Fruit fly (Drosophila melanogaster) whole organism, prepupa: ENCODE measurements around the gene Rab1.

Experiments used
- CG10631 ChIP-seq: fragments of 200-800 bp; sonication (Bioruptor generic); optimal IDR thresholded peaks from 2 replicates; lab custom pipeline; 2016; ENCODE audit warnings: missing biosample characterization, missing genetic modification characterization
- CG10669 ChIP-seq: fragments of 200-800 bp; sonication (Bioruptor generic); optimal IDR thresholded peaks from 3 replicates; lab custom pipeline; 2018; ENCODE audit warnings: missing biosample characterization, mild to moderate bottlenecking, missing genetic modification characterization, moderate library complexity
- CG11294 ChIP-seq: fragments of 200-800 bp; sonication (Bioruptor generic); IDR thresholded peaks from 2 replicates; pipeline ENCODE4 v1.3.6; 2022; ENCODE audit warnings: missing biosample characterization, missing genetic modification characterization
- CG11762 ChIP-seq: fragments of 200-800 bp; sonication (Bioruptor generic); optimal IDR thresholded peaks from 3 replicates; lab custom pipeline; 2016; ENCODE audit warnings: missing biosample characterization, missing genetic modification characterization; ENCODE audit not compliant: insufficient read depth
- CG11902 ChIP-seq: fragments of 200-800 bp; sonication (Bioruptor generic); optimal IDR thresholded peaks from 3 replicates; lab custom pipeline; 2016; ENCODE audit warnings: missing biosample characterization, missing genetic modification characterization
- CG15336 ChIP-seq: fragments of 200-800 bp; sonication (Bioruptor generic); IDR thresholded peaks from 2 replicates; pipeline ENCODE4 v1.3.6; 2022; ENCODE audit warnings: missing biosample characterization, missing genetic modification characterization
- CG1621 ChIP-seq: fragments of 200-800 bp; sonication (Bioruptor generic); optimal IDR thresholded peaks from 3 replicates; lab custom pipeline; 2018; ENCODE audit warnings: missing biosample characterization, mild to moderate bottlenecking, missing genetic modification characterization
- CG16779 ChIP-seq: fragments of 200-800 bp; sonication (Bioruptor generic); optimal IDR thresholded peaks from 3 replicates; lab custom pipeline; 2017; ENCODE audit warnings: missing biosample characterization, mild to moderate bottlenecking, missing genetic modification characterization
- CG34406 ChIP-seq: fragments of 200-800 bp; sonication (Bioruptor generic); optimal IDR thresholded peaks from 3 replicates; lab custom pipeline; 2016; ENCODE audit warnings: missing biosample characterization, missing genetic modification characterization
- CG4318 ChIP-seq: fragments of 200-800 bp; sonication (Bioruptor generic); optimal IDR thresholded peaks from 3 replicates; lab custom pipeline; 2017; ENCODE audit warnings: missing biosample characterization, mild to moderate bottlenecking, missing genetic modification characterization
- CG6276 ChIP-seq: fragments of 200-800 bp; sonication (Bioruptor generic); optimal IDR thresholded peaks from 2 replicates; lab custom pipeline; 2017; ENCODE audit warnings: missing biosample characterization, mild to moderate bottlenecking, missing genetic modification characterization
- CG6792 ChIP-seq: fragments of 200-800 bp; sonication (Bioruptor generic); optimal IDR thresholded peaks from 3 replicates; lab custom pipeline; 2016; ENCODE audit warnings: missing biosample characterization, missing genetic modification characterization
- CG6808 ChIP-seq: fragments of 200-800 bp; sonication (Bioruptor generic); optimal IDR thresholded peaks from 3 replicates; lab custom pipeline; 2017; ENCODE audit warnings: missing biosample characterization, missing genetic modification characterization, mild to moderate bottlenecking, moderate library complexity, missing genetic modification reagents
- CG6854 ChIP-seq: fragments of 200-800 bp; sonication (Bioruptor generic); optimal IDR thresholded peaks from 2 replicates; lab custom pipeline; 2017; ENCODE audit warnings: missing biosample characterization, mild to moderate bottlenecking, missing genetic modification characterization
- CG7368 ChIP-seq: fragments of 200-800 bp; sonication (Bioruptor generic); optimal IDR thresholded peaks from 3 replicates; lab custom pipeline; 2016; ENCODE audit warnings: missing biosample characterization, missing genetic modification characterization
- CG8119 ChIP-seq: fragments of 200-800 bp; sonication (Bioruptor generic); IDR thresholded peaks from 3 replicates; pipeline ENCODE4 v1.3.6; 2022; ENCODE audit warnings: missing biosample characterization, missing genetic modification characterization
- CG8319 ChIP-seq: fragments of 200-800 bp; sonication (Bioruptor generic); optimal IDR thresholded peaks from 3 replicates; lab custom pipeline; 2016; ENCODE audit warnings: missing biosample characterization, missing genetic modification characterization
- CG8632 ChIP-seq: fragments of 200-800 bp; sonication (Bioruptor generic); optimal IDR thresholded peaks from 3 replicates; lab custom pipeline; 2016; ENCODE audit warnings: missing biosample characterization, missing genetic modification characterization
- CG9139 ChIP-seq: fragments of 200-800 bp; sonication (Bioruptor generic); optimal IDR thresholded peaks from 3 replicates; lab custom pipeline; 2017; ENCODE audit warnings: missing biosample characterization, mild to moderate bottlenecking, missing genetic modification characterization
- Eip75B ChIP-seq: fragments of 200-800 bp; sonication (Bioruptor generic); optimal IDR thresholded peaks from 3 replicates; lab custom pipeline; 2016; ENCODE audit warnings: missing biosample characterization, missing genetic modification characterization
- Eip78C ChIP-seq: fragments of 200-800 bp; sonication (Bioruptor generic); peaks from one replicate; lab custom pipeline; 2016; ENCODE audit warnings: missing biosample characterization, missing genetic modification characterization
- Eip93F ChIP-seq: fragments of 200-800 bp; sonication (Bioruptor generic); optimal IDR thresholded peaks from 2 replicates; lab custom pipeline; 2016; ENCODE audit warnings: missing biosample characterization, mild to moderate bottlenecking, missing genetic modification characterization
- Ets21C ChIP-seq: fragments of 200-800 bp; sonication (Bioruptor generic); optimal IDR thresholded peaks from 3 replicates; lab custom pipeline; 2016; ENCODE audit warnings: missing biosample characterization, missing genetic modification characterization
- Gug ChIP-seq: fragments of 200-800 bp; sonication (Bioruptor generic); IDR thresholded peaks from 2 replicates; pipeline ENCODE4 v1.3.6; 2022; ENCODE audit warnings: missing biosample characterization, missing genetic modification characterization
- Hr39 ChIP-seq: fragments of 200-800 bp; sonication (Bioruptor generic); optimal IDR thresholded peaks from 2 replicates; lab custom pipeline; 2016; ENCODE audit warnings: missing biosample characterization, missing genetic modification characterization
- Hr4 ChIP-seq: fragments of 200-800 bp; sonication (Bioruptor generic); optimal IDR thresholded peaks from 3 replicates; lab custom pipeline; 2016; ENCODE audit warnings: missing biosample characterization, missing genetic modification characterization
- Lpt ChIP-seq: fragments of 200-800 bp; sonication (Bioruptor generic); optimal IDR thresholded peaks from 3 replicates; lab custom pipeline; 2016; ENCODE audit warnings: missing biosample characterization, missing genetic modification characterization
- Met ChIP-seq: fragments of 200-800 bp; sonication (Bioruptor generic); optimal IDR thresholded peaks from 3 replicates; lab custom pipeline; 2016; ENCODE audit warnings: missing biosample characterization, missing genetic modification characterization
- Smox ChIP-seq: fragments of 200-800 bp; sonication (Bioruptor generic); optimal IDR thresholded peaks from 3 replicates; lab custom pipeline; 2016; ENCODE audit warnings: missing biosample characterization, missing genetic modification characterization
- Sox102F ChIP-seq: fragments of 200-800 bp; sonication (Bioruptor generic); optimal IDR thresholded peaks from 2 replicates; lab custom pipeline; 2016; ENCODE audit warnings: missing biosample characterization, mild to moderate bottlenecking, missing genetic modification characterization
- Sox14 ChIP-seq: fragments of 200-800 bp; sonication (Bioruptor generic); optimal IDR thresholded peaks from 3 replicates; lab custom pipeline; 2016; ENCODE audit warnings: missing biosample characterization, missing genetic modification characterization
- Sox15 ChIP-seq: fragments of 200-800 bp; sonication (Bioruptor generic); optimal IDR thresholded peaks from 3 replicates; lab custom pipeline; 2016; ENCODE audit warnings: missing biosample characterization, missing genetic modification characterization
- achi ChIP-seq: fragments of 200-800 bp; sonication (Bioruptor generic); optimal IDR thresholded peaks from 3 replicates; lab custom pipeline; 2016; ENCODE audit warnings: missing biosample characterization, missing genetic modification characterization
- acj6 ChIP-seq: fragments of 200-800 bp; sonication (Bioruptor generic); optimal IDR thresholded peaks from 3 replicates; lab custom pipeline; 2016; ENCODE audit warnings: missing biosample characterization, missing genetic modification characterization
- cyc ChIP-seq: fragments of 200-800 bp; sonication (Bioruptor generic); optimal IDR thresholded peaks from 3 replicates; lab custom pipeline; 2016; ENCODE audit warnings: missing biosample characterization, missing genetic modification characterization
- dac ChIP-seq: fragments of 200-800 bp; sonication (Bioruptor generic); optimal IDR thresholded peaks from 2 replicates; lab custom pipeline; 2017; ENCODE audit warnings: missing biosample characterization, mild to moderate bottlenecking, missing genetic modification characterization
- eg ChIP-seq: fragments of 200-800 bp; sonication (Bioruptor generic); IDR thresholded peaks from 3 replicates; pipeline ENCODE4 v1.3.6; 2022; ENCODE audit warnings: missing biosample characterization, missing genetic modification characterization
- esn ChIP-seq: fragments of 200-800 bp; sonication (Bioruptor generic); optimal IDR thresholded peaks from 2 replicates; lab custom pipeline; 2016; ENCODE audit warnings: missing biosample characterization, mild to moderate bottlenecking, missing genetic modification characterization, moderate library complexity
- fd59A ChIP-seq: fragments of 200-800 bp; sonication (Bioruptor generic); optimal IDR thresholded peaks from 2 replicates; lab custom pipeline; 2017; ENCODE audit warnings: missing biosample characterization, mild to moderate bottlenecking, missing genetic modification characterization, missing genetic modification reagents
- fkh ChIP-seq: fragments of 200-800 bp; sonication (Bioruptor generic); optimal IDR thresholded peaks from 3 replicates; lab custom pipeline; 2017; ENCODE audit warnings: missing biosample characterization, mild to moderate bottlenecking, missing genetic modification characterization, moderate library complexity
- lz ChIP-seq: fragments of 200-800 bp; sonication (Bioruptor generic); optimal IDR thresholded peaks from 3 replicates; lab custom pipeline; 2016; ENCODE audit warnings: missing biosample characterization, missing genetic modification characterization
- net ChIP-seq: fragments of 200-800 bp; sonication (Bioruptor generic); optimal IDR thresholded peaks from 3 replicates; lab custom pipeline; 2016; ENCODE audit warnings: missing biosample characterization, missing genetic modification characterization
- pdm3 ChIP-seq: fragments of 200-800 bp; sonication (Bioruptor generic); optimal IDR thresholded peaks from 3 replicates; lab custom pipeline; 2016; ENCODE audit warnings: missing biosample characterization, missing genetic modification characterization
- salr ChIP-seq, 2 experiments: fragments of 200-800 bp; sonication (Bioruptor generic); optimal IDR thresholded peaks; 3 replicates each; lab custom pipeline; 2016 to 2018; ENCODE audit warnings: missing biosample characterization in 2 of 2, missing genetic modification characterization in 2 of 2, mild to moderate bottlenecking in 1 of 2
- spab ChIP-seq: fragments of 200-800 bp; sonication (Bioruptor generic); optimal IDR thresholded peaks from 2 replicates; lab custom pipeline; 2017; ENCODE audit warnings: missing biosample characterization, mild to moderate bottlenecking, missing genetic modification characterization, missing genetic modification reagents
- ss ChIP-seq, 2 experiments: fragments of 200-800 bp; sonication (Bioruptor generic); optimal IDR thresholded peaks; 2 replicates in 1 of 2; 3 replicates in 1 of 2; lab custom pipeline; 2017 to 2018; ENCODE audit warnings: mild to moderate bottlenecking in 2 of 2, missing biosample characterization in 2 of 2, missing genetic modification characterization in 2 of 2, moderate library complexity in 1 of 2
- svp ChIP-seq: fragments of 200-800 bp; sonication (Bioruptor generic); peaks from one replicate; lab custom pipeline; 2016; ENCODE audit warnings: missing biosample characterization, missing genetic modification characterization
- vri ChIP-seq: fragments of 200-800 bp; sonication (Bioruptor generic); optimal IDR thresholded peaks from 3 replicates; lab custom pipeline; 2016; ENCODE audit warnings: missing biosample characterization, mild to moderate bottlenecking, missing genetic modification characterization

The Rab1 gene

dm6 chr3R:21223453-21224057, 45.3 kb downstream of the Rab1 start, which contains the start of the genes CG3337 and Nelf-A (continued):
- no peak for TF ChIP-seq net (GFP tag; lab: Kevin White, UChicago)
- TF ChIP-seq eg, result no peak
- TF ChIP-seq esn (GFP tag; lab: Kevin White, UChicago), result peak; percentile 58
- no peak for TF ChIP-seq CG11902 (GFP tag; lab: Kevin White, UChicago)
- TF ChIP-seq cyc (GFP tag; lab: Kevin White, UChicago), result peak; percentile 66
- peak in 1 of 2 experiments; percentile 39 for TF ChIP-seq salr (GFP tag; optimal IDR thresholded peaks at IDR 0.05; lab: Kevin White, UChicago)
- no peak for TF ChIP-seq CG10669
- TF ChIP-seq CG6276, result no peak
- TF ChIP-seq CG6792 (GFP tag; lab: Kevin White, UChicago), result peak; percentile 37
- TF ChIP-seq svp (GFP tag; lab: Kevin White, UChicago), result no peak
- peak; percentile 90 for TF ChIP-seq fkh
- no peak for TF ChIP-seq CG15336
- TF ChIP-seq CG1621, result peak; percentile 36
- TF ChIP-seq CG8119 (GFP tag; lab: Robert Waterston, UW), result no peak
- TF ChIP-seq ss (GFP tag; optimal IDR thresholded peaks at IDR 0.05; lab: Kevin White, UChicago), result no peak

dm6 chr3R:21218733-21219165, 50.1 kb downstream of the Rab1 start, which contains the start of the genes Smyd5 and Oga:
Gene Smyd5, minus strand, starts transcription at chr3R:21218791.
Gene Oga, plus strand, starts transcription at chr3R:21219077.
- TF ChIP-seq Eip93F (GFP tag; lab: Kevin White, UChicago) (no peak), CG6276 (no peak), CG6854 (GFP tag; lab: Kevin White, UChicago) (no peak), spab (GFP tag; lab: Kevin White, UChicago) (no peak), CG7368 (GFP tag; lab: Kevin White, UChicago) (no peak), CG15336 (no peak), CG4318 (no peak), CG10669 (no peak), CG11902 (GFP tag; lab: Kevin White, UChicago) (no peak), lz (GFP tag; lab: Kevin White, UChicago) (peak; percentile 37), fd59A (GFP tag; lab: Kevin White, UChicago) (no peak), net (GFP tag; lab: Kevin White, UChicago) (no peak), CG8632 (GFP tag; lab: Kevin White, UChicago) (no peak), Smox (no peak), CG16779 (tag; lab: Kevin White, UChicago) (no peak), achi (no peak), Ets21C (GFP tag; lab: Kevin White, UChicago) (no peak), vri (GFP tag; lab: Kevin White, UChicago) (no peak), ss (GFP tag; optimal IDR thresholded peaks at IDR 0.05; lab: Kevin White, UChicago) (no peak), Hr39 (GFP tag; lab: Kevin White, UChicago) (peak; percentile 14), Gug (GFP tag; lab: Robert Waterston, UW) (no peak), CG34406 (no peak), CG8319 (no peak), Eip78C (GFP tag; lab: Kevin White, UChicago) (peak; percentile 76), dac (GFP tag; lab: Kevin White, UChicago) (no peak), CG6808 (no peak), pdm3 (GFP tag; lab: Kevin White, UChicago) (no peak), CG10631 (no peak), Hr4 (no peak), esn (GFP tag; lab: Kevin White, UChicago) (peak; percentile 48), Sox14 (peak; percentile 24), Eip75B (GFP tag; lab: Kevin White, UChicago) (no peak), eg (no peak), CG6792 (GFP tag; lab: Kevin White, UChicago) (no peak), Met (GFP tag; lab: Kevin White, UChicago) (no peak), salr (GFP tag; optimal IDR thresholded peaks at IDR 0.05; lab: Kevin White, UChicago) (no peak), cyc (GFP tag; lab: Kevin White, UChicago) (no peak), Lpt (GFP tag; lab: Kevin White, UChicago) (no peak), CG11762 (GFP tag; lab: Kevin White, UChicago) (no peak), Sox15 (GFP tag; lab: Kevin White, UChicago) (no peak), CG9139 (GFP tag; lab: Kevin White, UChicago) (no peak), Sox102F (GFP tag; lab: Kevin White, UChicago) (no peak), acj6 (GFP tag; lab: Kevin White, UChicago) (peak; percentile 25), CG11294 (no peak)
